Fruit fly (Drosophila melanogaster): ENCODE measurements around the gene CG9427.

The CG9427 gene

dm6 chr3R:9591769-9592388 lies 34.9 kb downstream of the CG9427 start (continued):
- TF ChIP-seq lov (optimal IDR thresholded peaks at IDR 0.05) (no peak), lov (GFP tag; IDR thresholded peaks at IDR 0.05) (no peak), Med (GFP tag) (peak; percentile 71), gem (tag; optimal IDR thresholded peaks at IDR 0.05) (peak; percentile 10), kah (GFP tag; optimal IDR thresholded peaks at IDR 0.05) (peak; percentile 29), Dad (GFP tag; optimal IDR thresholded peaks at IDR 0.05) (no peak), zen (tag; optimal IDR thresholded peaks at IDR 0.05) (peak; percentile 3), D (optimal IDR thresholded peaks at IDR 0.05) (no peak), D (GFP tag; optimal IDR thresholded peaks at IDR 0.05) (peak; percentile 1), Bteb2 (GFP tag; optimal IDR thresholded peaks at IDR 0.05) (no peak), Poxn (GFP tag; IDR thresholded peaks at IDR 0.05) (no peak), dmrt11E (tag; optimal IDR thresholded peaks at IDR 0.05) (peak; percentile 14), Antp (GFP tag; optimal IDR thresholded peaks at IDR 0.05) (no peak), D19A (tag; optimal IDR thresholded peaks at IDR 0.05) (peak; percentile 88), kni (GFP tag; optimal IDR thresholded peaks at IDR 0.05) (peak; percentile 43), NfI (GFP tag; optimal IDR thresholded peaks at IDR 0.05) (no peak), Vsx1 (GFP tag; optimal IDR thresholded peaks at IDR 0.05) (peak; percentile 61), vnd (GFP tag; IDR thresholded peaks at IDR 0.05; ENCODE audit: partially characterized antibody) (no peak), nom (GFP tag; optimal IDR thresholded peaks at IDR 0.05) (peak; percentile 16), crp (GFP tag; optimal IDR thresholded peaks at IDR 0.05) (no peak), CG11504 (tag; optimal IDR thresholded peaks at IDR 0.05) (peak; percentile 4), CG13123 (GFP tag; optimal IDR thresholded peaks at IDR 0.05) (no peak), sug (tag; optimal IDR thresholded peaks at IDR 0.05) (peak; percentile 11)

dm6 chr3R:9590952-9591532 lies 35.7 kb downstream of the CG9427 start, which contains the start of the genes bocks and CG8312:
Gene bocks (minus strand): TSS chr3R:9591002.
Gene CG8312 (plus strand): TSS chr3R:9591309.
- TF ChIP-seq lbe (GFP tag; optimal IDR thresholded peaks at IDR 0.05) (peak; percentile 33), corto (GFP tag; optimal IDR thresholded peaks at IDR 0.05) (no peak), Xbp1 (GFP tag; optimal IDR thresholded peaks at IDR 0.05) (peak; percentile 65), az2 (GFP tag; optimal IDR thresholded peaks at IDR 0.05) (no peak), HmgD (GFP tag; optimal IDR thresholded peaks at IDR 0.05) (peak; percentile 78), E2f1 (GFP tag; IDR thresholded peaks at IDR 0.05) (no peak), pan (optimal IDR thresholded peaks at IDR 0.05) (no peak), pan (GFP tag; optimal IDR thresholded peaks at IDR 0.05 in 1 of 2, IDR thresholded peaks at IDR 0.05 in 1 of 2) (no peak), YL-1 (GFP tag; optimal IDR thresholded peaks at IDR 0.05) (peak; percentile 70), CG8765 (GFP tag; IDR thresholded peaks at IDR 0.05) (no peak), CG18011 (GFP tag; optimal IDR thresholded peaks at IDR 0.05) (no peak), CG6272 (GFP tag; IDR thresholded peaks at IDR 0.05) (no peak), CG2129 (GFP tag; IDR thresholded peaks at IDR 0.05; ENCODE audit: partially characterized antibody) (no peak), CG34224 (GFP tag; IDR thresholded peaks at IDR 0.05; ENCODE audit: partially characterized antibody) (no peak), peb (GFP tag; IDR thresholded peaks at IDR 0.05) (no peak), ci (GFP tag; IDR thresholded peaks at IDR 0.05) (no peak), Dbx (GFP tag; IDR thresholded peaks at IDR 0.05) (no peak), Rx (GFP tag; IDR thresholded peaks at IDR 0.05) (no peak), CG2120 (GFP tag; optimal IDR thresholded peaks at IDR 0.05) (peak; percentile 78), Taf1 (GFP tag; IDR thresholded peaks at IDR 0.05) (no peak), CG2875 (GFP tag; optimal IDR thresholded peaks at IDR 0.05) (no peak), NK7.1 (GFP tag; optimal IDR thresholded peaks at IDR 0.05) (no peak), crp (GFP tag; optimal IDR thresholded peaks at IDR 0.05) (peak in 1 of 2 experiments; percentile 66), CG7963 (GFP tag; IDR thresholded peaks at IDR 0.05; ENCODE audit: partially characterized antibody) (no peak), jumu (GFP tag; optimal IDR thresholded peaks at IDR 0.05) (peak; percentile 58), CG1832 (GFP tag; optimal IDR thresholded peaks at IDR 0.05) (no peak), cato (GFP tag; optimal IDR thresholded peaks at IDR 0.05; ENCODE audit: borderline replicate concordance) (no peak), ranshi (GFP tag; IDR thresholded peaks at IDR 0.05) (no peak)

Measured in whole organism, embryonic.